Worm (Caenorhabditis elegans): ENCODE results near the gene Y39A1A.10.

ce11 chrIII:10656069-10656468 lies 23.5 kb downstream of the Y39A1A.10 start:
- TF ChIP-seq W03F9.2 (tag; optimal IDR thresholded peaks at IDR 0.05) (no peak), him-1 (tag; optimal IDR thresholded peaks at IDR 0.05) (no peak)

All from whole organism, L4/young adult.